Fruit fly (Drosophila melanogaster) whole organism, embryonic: ENCODE results near the gene Mzt1.

Source experiments
- CG10959 ChIP-seq: fragments of 200-800 bp; sonication (Bioruptor generic); IDR thresholded peaks from 2 replicates; pipeline ENCODE4 v1.3.6; 2022; ENCODE audit warnings: missing biosample characterization, missing genetic modification characterization
- CG1233 ChIP-seq: fragments of 200-800 bp; sonication (Bioruptor generic); optimal IDR thresholded peaks from 4 replicates; lab custom pipeline; 2018; ENCODE audit warnings: missing biosample characterization, mild to moderate bottlenecking, missing genetic modification characterization
- CG13123 ChIP-seq: fragments of 200-800 bp; sonication (Bioruptor generic); optimal IDR thresholded peaks from 2 replicates; lab custom pipeline; 2016; ENCODE audit warnings: missing biosample characterization, missing genetic modification characterization
- CG14441 ChIP-seq: fragments of 200-800 bp; sonication (Bioruptor generic); IDR thresholded peaks from 2 replicates; pipeline ENCODE4 v1.3.6; 2022; ENCODE audit warnings: missing biosample characterization, missing genetic modification characterization
- CG14667 ChIP-seq: fragments of 200-800 bp; sonication (Bioruptor generic); IDR thresholded peaks from 2 replicates; pipeline ENCODE4 v1.3.6; 2022; ENCODE audit warnings: missing biosample characterization, missing genetic modification characterization
- CG15073 ChIP-seq: fragments of 200-800 bp; sonication (Bioruptor generic); optimal IDR thresholded peaks from 2 replicates; lab custom pipeline; 2016; ENCODE audit warnings: missing biosample characterization, missing genetic modification characterization
- CG1529 ChIP-seq: fragments of 200-800 bp; sonication (Bioruptor generic); optimal IDR thresholded peaks from 3 replicates; lab custom pipeline; 2018; ENCODE audit warnings: missing biosample characterization, missing genetic modification characterization
- CG16863 ChIP-seq: fragments of 200-800 bp; sonication (Bioruptor generic); optimal IDR thresholded peaks from 3 replicates; lab custom pipeline; 2016; ENCODE audit warnings: missing biosample characterization, missing genetic modification characterization
- CG18011 ChIP-seq: fragments of 200-800 bp; sonication (Bioruptor generic); optimal IDR thresholded peaks from 2 replicates; lab custom pipeline; 2017; ENCODE audit warnings: missing biosample characterization, missing genetic modification characterization, mild to moderate bottlenecking, moderate library complexity, missing genotype
- CG18262 ChIP-seq: fragments of 200-800 bp; optimal IDR thresholded peaks from 3 replicates; lab custom pipeline; 2019; ENCODE audit warnings: missing biosample characterization, mild to moderate bottlenecking, missing genetic modification characterization, moderate library complexity
- CG30403 ChIP-seq: fragments of 200-800 bp; sonication (Bioruptor generic); optimal IDR thresholded peaks from 3 replicates; lab custom pipeline; 2016; ENCODE audit warnings: missing biosample characterization, missing genetic modification characterization
- CG4617 ChIP-seq: fragments of 200-800 bp; sonication (Bioruptor generic); optimal IDR thresholded peaks from 3 replicates; lab custom pipeline; 2016; ENCODE audit warnings: missing biosample characterization, missing genetic modification characterization, borderline replicate concordance
- CG4730 ChIP-seq: fragments of 200-800 bp; sonication (Bioruptor generic); IDR thresholded peaks from 2 replicates; pipeline ENCODE4 v1.3.6; 2022; ENCODE audit warnings: missing biosample characterization, missing genetic modification characterization
- CG6813 ChIP-seq: fragments of 200-800 bp; sonication (Bioruptor generic); optimal IDR thresholded peaks from 2 replicates; lab custom pipeline; 2017; ENCODE audit warnings: missing biosample characterization, missing genetic modification characterization, mild to moderate bottlenecking, moderate library complexity, missing genetic modification reagents
- CG7271 ChIP-seq: fragments of 200-800 bp; sonication (Bioruptor generic); optimal IDR thresholded peaks from 2 replicates; lab custom pipeline; 2018; ENCODE audit warnings: missing biosample characterization, mild to moderate bottlenecking, missing genetic modification characterization, moderate library complexity
- CG7372 ChIP-seq: fragments of 200-800 bp; sonication (Bioruptor generic); IDR thresholded peaks from 2 replicates; pipeline ENCODE4 v1.3.6; 2022; ENCODE audit warnings: missing biosample characterization, missing genetic modification characterization
- CG7556 ChIP-seq: fragments of 200-800 bp; sonication (Bioruptor generic); optimal IDR thresholded peaks from 2 replicates; lab custom pipeline; 2017; ENCODE audit warnings: missing biosample characterization, mild to moderate bottlenecking, missing genetic modification characterization
- CG8281 ChIP-seq: fragments of 200-800 bp; sonication (Bioruptor generic); optimal IDR thresholded peaks from 2 replicates; lab custom pipeline; 2018; ENCODE audit warnings: missing biosample characterization, mild to moderate bottlenecking, missing genetic modification characterization, moderate library complexity
- CG8388 ChIP-seq: fragments of 200-800 bp; sonication (Bioruptor generic); optimal IDR thresholded peaks from 2 replicates; lab custom pipeline; 2019; ENCODE audit warnings: missing biosample characterization, mild to moderate bottlenecking, missing genetic modification characterization, moderate library complexity
- CG9215 ChIP-seq: fragments of 200-800 bp; sonication (Bioruptor generic); IDR thresholded peaks from 2 replicates; pipeline ENCODE4 v1.3.6; 2022; ENCODE audit warnings: missing biosample characterization, missing genetic modification characterization
- Chrac-16 ChIP-seq: fragments of 200-800 bp; sonication (Bioruptor generic); optimal IDR thresholded peaks from 3 replicates; lab custom pipeline; 2016; ENCODE audit warnings: missing biosample characterization, missing genetic modification characterization
- Dip3 ChIP-seq: fragments of 200-800 bp; sonication (Bioruptor generic); optimal IDR thresholded peaks from 3 replicates; lab custom pipeline; 2016; ENCODE audit warnings: missing biosample characterization, missing genetic modification characterization
- Ets97D ChIP-seq: fragments of 200-800 bp; sonication (Bioruptor generic); optimal IDR thresholded peaks from 3 replicates; lab custom pipeline; 2016; ENCODE audit warnings: missing biosample characterization, missing genetic modification characterization
- Fer2 ChIP-seq: fragments of 200-800 bp; sonication (Bioruptor generic); optimal IDR thresholded peaks from 2 replicates; lab custom pipeline; 2018; ENCODE audit warnings: missing biosample characterization, mild to moderate bottlenecking, missing genetic modification characterization, moderate library complexity
- HLH3B ChIP-seq: fragments of 200-800 bp; sonication (Bioruptor generic); IDR thresholded peaks from 2 replicates; pipeline ENCODE4 v1.3.6; 2022; ENCODE audit warnings: missing biosample characterization, missing genetic modification characterization
- HmgZ ChIP-seq: fragments of 200-800 bp; sonication (Bioruptor generic); optimal IDR thresholded peaks from 2 replicates; lab custom pipeline; 2018; ENCODE audit warnings: missing biosample characterization, mild to moderate bottlenecking, missing genetic modification characterization
- PHDP ChIP-seq: fragments of 200-800 bp; sonication (Bioruptor generic); optimal IDR thresholded peaks from 3 replicates; lab custom pipeline; 2018; ENCODE audit warnings: missing biosample characterization, mild to moderate bottlenecking, missing genetic modification characterization, moderate library complexity
- Poxn ChIP-seq: fragments of 200-800 bp; sonication (Bioruptor generic); IDR thresholded peaks from 2 replicates; pipeline ENCODE4 v1.3.6; 2022; ENCODE audit warnings: missing biosample characterization, missing genetic modification characterization
- Side ChIP-seq: fragments of 200-800 bp; sonication (Bioruptor generic); optimal IDR thresholded peaks from 2 replicates; lab custom pipeline; 2016; ENCODE audit warnings: missing biosample characterization, missing genetic modification characterization
- Spps ChIP-seq: fragments of 200-800 bp; sonication (Bioruptor generic); optimal IDR thresholded peaks from 2 replicates; lab custom pipeline; 2018; ENCODE audit warnings: missing biosample characterization, mild to moderate bottlenecking, missing genetic modification characterization
- Sry-β ChIP-seq: fragments of 200-800 bp; sonication (Bioruptor generic); optimal IDR thresholded peaks from 2 replicates; lab custom pipeline; 2018; ENCODE audit warnings: missing biosample characterization, mild to moderate bottlenecking, missing genetic modification characterization, moderate library complexity
- cad ChIP-seq: fragments of >200 bp; optimal IDR thresholded peaks from 2 replicates; lab custom pipeline; 2017; ENCODE audit warnings: missing biosample characterization, missing genetic modification characterization
- chinmo ChIP-seq: fragments of 200-800 bp; sonication (Bioruptor generic); IDR thresholded peaks from 4 replicates; pipeline ENCODE4 v1.3.6; 2022; ENCODE audit warnings: missing biosample characterization, missing genetic modification characterization; ENCODE audit not compliant: partially characterized antibody
- da ChIP-seq: fragments of 200-800 bp; sonication (Bioruptor generic); optimal IDR thresholded peaks from 2 replicates; lab custom pipeline; 2016; ENCODE audit warnings: missing biosample characterization, missing genetic modification characterization
- disco-r ChIP-seq: fragments of 200-800 bp; sonication (Bioruptor generic); optimal IDR thresholded peaks from 2 replicates; lab custom pipeline; 2016; ENCODE audit warnings: missing biosample characterization, missing genetic modification characterization
- ems ChIP-seq: fragments of 200-800 bp; sonication (Bioruptor generic); optimal IDR thresholded peaks from 3 replicates; lab custom pipeline; 2016; ENCODE audit warnings: missing biosample characterization, missing genetic modification characterization
- eve ChIP-seq, 2 experiments: fragments of >200 bp; optimal IDR thresholded peaks; 2 replicates each; lab custom pipeline; 2017; ENCODE audit warnings: missing biosample characterization in 2 of 2, missing genetic modification characterization in 2 of 2
- hb ChIP-seq: fragments of 200-800 bp; sonication (Bioruptor generic); IDR thresholded peaks from 3 replicates; pipeline ENCODE4 v1.3.6; 2022; ENCODE audit warnings: missing biosample characterization, missing genetic modification characterization; ENCODE audit not compliant: partially characterized antibody
- hbn ChIP-seq: fragments of 200-800 bp; sonication (Bioruptor generic); IDR thresholded peaks from 2 replicates; pipeline ENCODE4 v1.3.6; 2022; ENCODE audit warnings: missing biosample characterization, missing genetic modification characterization; ENCODE audit not compliant: partially characterized antibody
- hth ChIP-seq: fragments of >200 bp; optimal IDR thresholded peaks from 2 replicates; lab custom pipeline; 2017; ENCODE audit warnings: inconsistent platforms
- kay ChIP-seq: fragments of 200-800 bp; sonication (Bioruptor generic); optimal IDR thresholded peaks from 2 replicates; lab custom pipeline; 2016; ENCODE audit warnings: missing biosample characterization, missing genetic modification characterization
- kni ChIP-seq: fragments of 200-800 bp; sonication (Bioruptor generic); optimal IDR thresholded peaks from 3 replicates; lab custom pipeline; 2017; ENCODE audit warnings: mild to moderate bottlenecking, missing biosample characterization, missing genetic modification reagents, missing genetic modification characterization
- mirr ChIP-seq: fragments of 200-800 bp; sonication (Bioruptor generic); optimal IDR thresholded peaks from 3 replicates; lab custom pipeline; 2018; ENCODE audit warnings: missing biosample characterization, mild to moderate bottlenecking, missing genetic modification characterization
- nau ChIP-seq: fragments of 200-800 bp; sonication (Bioruptor generic); optimal IDR thresholded peaks from 3 replicates; lab custom pipeline; 2017; ENCODE audit warnings: missing biosample characterization, mild to moderate bottlenecking, missing genetic modification characterization, missing genetic modification reagents
- nerfin-2 ChIP-seq: fragments of 200-800 bp; sonication (Bioruptor generic); IDR thresholded peaks from 2 replicates; pipeline ENCODE4 v1.3.6; 2022; ENCODE audit warnings: missing biosample characterization, missing genetic modification characterization; ENCODE audit not compliant: partially characterized antibody
- slp2 ChIP-seq: fragments of 200-800 bp; sonication (Bioruptor generic); optimal IDR thresholded peaks from 2 replicates; lab custom pipeline; 2016; ENCODE audit warnings: missing biosample characterization, missing genetic modification characterization
- tup ChIP-seq: fragments of 200-800 bp; sonication (Bioruptor generic); optimal IDR thresholded peaks from 2 replicates; lab custom pipeline; 2016; ENCODE audit warnings: missing biosample characterization, mild to moderate bottlenecking, missing genetic modification characterization, moderate library complexity
- vvl ChIP-seq: fragments of 200-800 bp; sonication (Bioruptor generic); IDR thresholded peaks from 2 replicates; pipeline ENCODE4 v1.3.6; 2022; ENCODE audit warnings: missing biosample characterization, missing genetic modification characterization
- zen2 ChIP-seq: fragments of 200-800 bp; sonication (Bioruptor generic); IDR thresholded peaks from 3 replicates; pipeline ENCODE4 v1.3.6; 2022; ENCODE audit warnings: missing biosample characterization, missing genetic modification characterization; ENCODE audit not compliant: partially characterized antibody

Mzt1 gene

DNA sequence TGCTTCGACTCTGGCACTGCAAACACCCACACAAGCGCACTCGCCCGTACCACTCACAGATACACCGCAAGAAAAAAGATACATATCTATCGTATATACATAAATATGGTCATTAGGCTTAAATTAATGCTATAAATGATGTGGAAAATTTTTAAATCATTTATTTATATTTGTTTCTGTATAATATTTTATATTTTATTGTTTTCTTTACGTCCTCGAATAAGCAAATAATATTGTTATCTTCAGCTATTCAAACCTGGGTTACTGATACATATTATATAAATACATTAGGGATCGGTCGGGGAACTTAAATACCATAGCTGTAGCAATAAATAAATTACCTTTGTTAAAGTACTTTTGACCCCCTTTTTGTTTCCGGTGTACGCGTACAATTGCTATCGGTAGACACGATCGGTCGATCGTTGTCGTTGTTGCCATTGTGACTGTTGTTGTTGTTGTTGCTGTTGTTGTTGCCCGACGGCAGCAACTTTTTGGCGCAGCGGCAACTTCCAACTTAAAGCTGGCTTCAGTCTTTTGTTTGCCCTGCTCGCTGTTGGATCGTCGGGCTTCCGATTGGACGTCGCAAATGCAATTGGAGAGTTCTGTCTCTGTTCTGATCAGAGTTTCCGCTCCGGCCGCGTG lies 28.5 kb downstream of the Mzt1 start (continued):
- no peak for TF ChIP-seq Side (GFP tag; lab: Kevin White, UChicago)
- peak; percentile 25 for TF ChIP-seq CG13123
- TF ChIP-seq Poxn, result no peak
- peak; percentile 72 for TF ChIP-seq CG1529 (GFP tag; lab: Kevin White, UChicago)
- peak; percentile 76 for TF ChIP-seq PHDP (tag; lab: Kevin White, UChicago)
- no peak for TF ChIP-seq ems (GFP tag; lab: Kevin White, UChicago)
- TF ChIP-seq CG14441 (GFP tag; lab: Robert Waterston, UW), result peak; percentile 58
- peak; percentile 78 for TF ChIP-seq CG30403 (GFP tag; lab: Kevin White, UChicago)
- TF ChIP-seq CG1233 (GFP tag; lab: Kevin White, UChicago), result peak; percentile 63
- TF ChIP-seq chinmo, result peak; percentile 85; the same call in 3 of the 4 replicates
- peak; percentile 48 for TF ChIP-seq Chrac-16 (GFP tag; lab: Kevin White, UChicago)
- TF ChIP-seq vvl (GFP tag; lab: Robert Waterston, UW), result peak; percentile 39; the same call in 1 of the 2 replicates
- peak; percentile 25 for TF ChIP-seq Fer2 (tag; lab: Kevin White, UChicago)
- TF ChIP-seq hb, result no peak
- no peak for TF ChIP-seq hth (lab: Kevin White, UChicago)
- peak; percentile 51; the same call in 1 of the 2 replicates for TF ChIP-seq HLH3B (GFP tag; lab: Robert Waterston, UW)
- TF ChIP-seq CG7372, result 0 out of 2 replicates have a peak, but pooled peaks have one; percentile 28
- no peak for TF ChIP-seq nerfin-2
- no peak for TF ChIP-seq tup (GFP tag; lab: Kevin White, UChicago)
- TF ChIP-seq HmgZ (tag; lab: Kevin White, UChicago), result peak; percentile 30
- TF ChIP-seq CG15073 (GFP tag; lab: Kevin White, UChicago), result no peak

- TF ChIP-seq Sry-β, result peak; percentile 42
- TF ChIP-seq CG14667, result peak; percentile 78
- peak; percentile 62 for TF ChIP-seq CG8388 (GFP tag; lab: Kevin White, UChicago)
- peak; percentile 42 for TF ChIP-seq disco-r (GFP tag; lab: Kevin White, UChicago)
- peak; percentile 5 for TF ChIP-seq Dip3 (GFP tag; lab: Kevin White, UChicago)
- peak; percentile 42 for TF ChIP-seq slp2 (GFP tag; lab: Kevin White, UChicago)
- TF ChIP-seq nau (GFP tag; lab: Kevin White, UChicago), result peak; percentile 85
- peak; percentile 68 for TF ChIP-seq CG7556 (GFP tag; lab: Kevin White, UChicago)
- peak; percentile 46 for TF ChIP-seq CG8281 (tag; lab: Kevin White, UChicago)
- TF ChIP-seq CG4730 (GFP tag; lab: Robert Waterston, UW), result peak; percentile 75
- no peak for TF ChIP-seq hth (lab: Kevin White, UChicago)
- peak; percentile 42 for TF ChIP-seq CG7271 (tag; lab: Kevin White, UChicago)
- TF ChIP-seq CG9215 (GFP tag; lab: Robert Waterston, UW), result peak; percentile 77
- peak; percentile 87 for TF ChIP-seq Spps (tag; lab: Kevin White, UChicago)
- TF ChIP-seq eve (GFP tag; optimal IDR thresholded peaks at IDR 0.05; lab: Kevin White, UChicago), result peak in 1 of 2 experiments; percentile 85
- TF ChIP-seq hbn (GFP tag; lab: Robert Waterston, UW), result no peak
- TF ChIP-seq cad (GFP tag; lab: Kevin White, UChicago), result no peak
- TF ChIP-seq CG6813, result peak; percentile 87
- TF ChIP-seq zen2 (GFP tag; lab: Robert Waterston, UW), result no peak
- TF ChIP-seq kni (GFP tag; lab: Kevin White, UChicago), result no peak
- peak; percentile 18 for TF ChIP-seq da (GFP tag; lab: Kevin White, UChicago)
- TF ChIP-seq CG4617 (GFP tag; lab: Kevin White, UChicago), result peak; percentile 12
- peak; percentile 84 for TF ChIP-seq kay
- no peak for TF ChIP-seq mirr (GFP tag; lab: Kevin White, UChicago)
- peak; percentile 75 for TF ChIP-seq CG18262
- peak; percentile 27 for TF ChIP-seq CG18011 (GFP tag; lab: Kevin White, UChicago)
- peak; percentile 58 for TF ChIP-seq CG16863 (GFP tag; lab: Kevin White, UChicago)
- TF ChIP-seq CG10959 (GFP tag; lab: Robert Waterston, UW), result peak; percentile 55
- TF ChIP-seq CG1529 (GFP tag; lab: Kevin White, UChicago), result peak; percentile 56
- TF ChIP-seq Ets97D (GFP tag; lab: Kevin White, UChicago), result peak; percentile 77
Observed at dm6 chr3L:2418769-2419168, 29.7 kb downstream of the Mzt1 start.
